Worm (Caenorhabditis elegans) whole organism, young adult: ENCODE data around the gene K09H11.11.

Experiments
- B0019.2 ChIP-seq: fragments of 200-800 bp; sonication (Bioruptor generic); conservative IDR thresholded peaks from 2 replicates; pipeline ENCODE4 v1.3.6; 2022; ENCODE audit warnings: missing genetic modification reagents, missing genetic modification characterization, missing compliant biosample characterization
- B0261.1 ChIP-seq: sonication (generic microtip); optimal IDR thresholded peaks from 2 replicates; lab custom pipeline; 2016; ENCODE audit warnings: mild to moderate bottlenecking, missing genetic modification characterization, moderate library complexity, missing compliant biosample characterization
- D2030.7 ChIP-seq: fragments of 200-800 bp; sonication (Bioruptor generic); IDR thresholded peaks from 2 replicates; pipeline ENCODE4 v1.3.6; 2022; ENCODE audit warnings: missing genetic modification reagents, missing genetic modification characterization, missing compliant biosample characterization
- F10E7.11 ChIP-seq: sonication (generic microtip); optimal IDR thresholded peaks from 2 replicates; lab custom pipeline; 2017; ENCODE audit warnings: mild to moderate bottlenecking, missing genetic modification characterization, moderate library complexity, missing compliant biosample characterization
- F33H1.4 ChIP-seq: fragments of 200-800 bp; sonication (Bioruptor generic); IDR thresholded peaks from 2 replicates; pipeline ENCODE4 v1.3.6; 2022; ENCODE audit warnings: missing genetic modification reagents, missing genetic modification characterization, missing compliant biosample characterization
- F37B4.10 ChIP-seq: fragments of 200-800 bp; sonication (Bioruptor generic); IDR thresholded peaks from 2 replicates; pipeline ENCODE4 v1.3.6; 2022; ENCODE audit warnings: missing genetic modification characterization, missing compliant biosample characterization
- F49E8.2 ChIP-seq: sonication (generic microtip); optimal IDR thresholded peaks from 3 replicates; lab custom pipeline; 2017; ENCODE audit warnings: missing genetic modification characterization, mild to moderate bottlenecking, missing compliant biosample characterization, antibody characterized with exemption, moderate library complexity; ENCODE audit not compliant: insufficient read depth
- F57A8.1 ChIP-seq: fragments of 200-800 bp; sonication (Bioruptor generic); optimal IDR thresholded peaks from 2 replicates; lab custom pipeline; 2018; ENCODE audit warnings: mild to moderate bottlenecking, missing genetic modification characterization, moderate library complexity, missing compliant biosample characterization
- F57C9.4 ChIP-seq: sonication (generic microtip); optimal IDR thresholded peaks from 2 replicates; lab custom pipeline; 2017; ENCODE audit warnings: mild to moderate bottlenecking, missing genetic modification characterization, missing compliant biosample characterization
- K11D2.4 ChIP-seq: fragments of 200-800 bp; sonication (Bioruptor generic); IDR thresholded peaks from 2 replicates; pipeline ENCODE4 v1.3.6; 2022; ENCODE audit warnings: missing genetic modification reagents, missing genetic modification characterization, missing compliant biosample characterization
- T26A5.8 ChIP-seq: sonication (generic microtip); optimal IDR thresholded peaks from 2 replicates; lab custom pipeline; 2016; ENCODE audit warnings: missing genetic modification characterization, missing compliant biosample characterization
- Y67H2A.10 ChIP-seq: fragments of 200-800 bp; sonication (Bioruptor generic); conservative IDR thresholded peaks from 2 replicates; pipeline ENCODE4 v1.3.6; 2022; ENCODE audit warnings: missing genetic modification reagents, missing genetic modification characterization, missing compliant biosample characterization
- akir-1 ChIP-seq: fragments of 200-800 bp; sonication (Bioruptor generic); optimal IDR thresholded peaks from 2 replicates; lab custom pipeline; 2018; ENCODE audit warnings: mild to moderate bottlenecking, missing genetic modification characterization, moderate library complexity, missing compliant biosample characterization
- aptf-2 ChIP-seq: fragments of 200-800 bp; sonication (Bioruptor generic); conservative IDR thresholded peaks from 2 replicates; pipeline ENCODE4 v1.3.6; 2022; ENCODE audit warnings: missing genetic modification reagents, missing genetic modification characterization, missing compliant biosample characterization
- aptf-3 ChIP-seq: fragments of 200-800 bp; sonication (Bioruptor generic); IDR thresholded peaks from 2 replicates; pipeline ENCODE4 v1.3.6; 2022; ENCODE audit warnings: missing genetic modification characterization, missing compliant biosample characterization
- athp-1 ChIP-seq: sonication (generic microtip); optimal IDR thresholded peaks from 2 replicates; lab custom pipeline; 2017; ENCODE audit warnings: mild to moderate bottlenecking, missing genetic modification characterization, missing compliant biosample characterization
- attf-3 ChIP-seq: fragments of 200-800 bp; sonication (Bioruptor generic); conservative IDR thresholded peaks from 2 replicates; pipeline ENCODE4 v1.3.6; 2022; ENCODE audit warnings: missing genetic modification reagents, missing genetic modification characterization, missing compliant biosample characterization
- ccch-3 ChIP-seq: fragments of 200-800 bp; sonication (Bioruptor generic); optimal IDR thresholded peaks from 2 replicates; lab custom pipeline; 2018; ENCODE audit warnings: mild to moderate bottlenecking, missing genetic modification characterization, missing compliant biosample characterization
- cebp-2 ChIP-seq: fragments of 200-800 bp; sonication (Bioruptor generic); IDR thresholded peaks from 2 replicates; pipeline ENCODE4 v1.3.6; 2022; ENCODE audit warnings: missing genetic modification characterization, missing compliant biosample characterization
- ceh-91 ChIP-seq: fragments of 200-800 bp; sonication (Bioruptor generic); IDR thresholded peaks from 2 replicates; pipeline ENCODE4 v1.3.6; 2022; ENCODE audit warnings: missing genetic modification reagents, missing genetic modification characterization, missing compliant biosample characterization
- efl-1 ChIP-seq: fragments of 150-350 bp; optimal IDR thresholded peaks from 2 replicates; lab custom pipeline; 2014; ENCODE audit warnings: missing biosample characterization, missing genetic modification reagents, missing genetic modification characterization
- hrde-1 ChIP-seq: sonication (generic microtip); optimal IDR thresholded peaks from 2 replicates; lab custom pipeline; 2016; ENCODE audit warnings: missing genetic modification characterization, mild to moderate bottlenecking, missing compliant biosample characterization, moderate library complexity, missing genotype, missing genetic modification reagents, borderline replicate concordance
- lin-26 ChIP-seq: fragments of 200-800 bp; sonication (Bioruptor generic); IDR thresholded peaks from 2 replicates; pipeline ENCODE4 v1.3.6; 2022; ENCODE audit warnings: missing genetic modification reagents, missing genetic modification characterization, missing compliant biosample characterization
- lin-54 ChIP-seq: fragments of 200-800 bp; sonication (Bioruptor generic); optimal IDR thresholded peaks from 2 replicates; lab custom pipeline; 2018; ENCODE audit warnings: mild to moderate bottlenecking, missing genetic modification characterization, missing compliant biosample characterization
- lsy-27 ChIP-seq: sonication (generic microtip); optimal IDR thresholded peaks from 2 replicates; lab custom pipeline; 2017; ENCODE audit warnings: missing genetic modification characterization, mild to moderate bottlenecking, missing compliant biosample characterization, antibody characterized with exemption, missing genotype, borderline replicate concordance; ENCODE audit not compliant: insufficient read depth
- madf-3 ChIP-seq: fragments of 200-800 bp; sonication (Bioruptor generic); IDR thresholded peaks from 2 replicates; pipeline ENCODE4 v1.3.6; 2022; ENCODE audit warnings: missing genetic modification reagents, missing genetic modification characterization, missing compliant biosample characterization
- madf-8 ChIP-seq: fragments of 200-800 bp; sonication (Bioruptor generic); conservative IDR thresholded peaks from 2 replicates; pipeline ENCODE4 v1.3.6; 2022; ENCODE audit warnings: missing genetic modification reagents, missing genetic modification characterization, missing compliant biosample characterization
- mel-28 ChIP-seq: sonication (generic microtip); optimal IDR thresholded peaks from 2 replicates; lab custom pipeline; 2016; ENCODE audit warnings: borderline replicate concordance, mild to moderate bottlenecking, missing genetic modification characterization, missing compliant biosample characterization
- mes-4 ChIP-seq: sonication (generic microtip); optimal IDR thresholded peaks from 2 replicates; lab custom pipeline; 2016; ENCODE audit warnings: missing genotype, missing genetic modification characterization, missing compliant biosample characterization
- nhr-179 ChIP-seq: sonication (generic microtip); optimal IDR thresholded peaks from 2 replicates; lab custom pipeline; 2016; ENCODE audit warnings: mild to moderate bottlenecking, missing genetic modification characterization, missing compliant biosample characterization
- nhr-80 ChIP-seq: sonication (generic microtip); optimal IDR thresholded peaks from 2 replicates; lab custom pipeline; 2016; ENCODE audit warnings: missing genetic modification characterization, missing compliant biosample characterization
- repo-1 ChIP-seq: sonication (generic microtip); optimal IDR thresholded peaks from 2 replicates; lab custom pipeline; 2017; ENCODE audit warnings: mild to moderate bottlenecking, missing genetic modification characterization, missing compliant biosample characterization
- rpc-1 ChIP-seq, 2 experiments: fragments of 150-350 bp in 1 of 2; sonication (generic microtip) in 1 of 2; optimal IDR thresholded peaks; 2 replicates each; lab custom pipeline; 2014 to 2018; ENCODE audit warnings: missing biosample characterization in 1 of 2, missing genetic modification characterization in 1 of 2, missing genetic modification reagents in 1 of 2, missing genotype in 1 of 2
- snpc-1.1 ChIP-seq: sonication (generic microtip); optimal IDR thresholded peaks from 2 replicates; lab custom pipeline; 2017; ENCODE audit warnings: missing genetic modification characterization, mild to moderate bottlenecking, missing compliant biosample characterization, antibody characterized with exemption, moderate library complexity, missing genotype, missing genetic modification reagents; ENCODE audit not compliant: insufficient read depth
- xnd-1 ChIP-seq: sonication (generic microtip); optimal IDR thresholded peaks from 2 replicates; lab custom pipeline; 2016; ENCODE audit warnings: missing genotype, missing genetic modification reagents, missing genetic modification characterization, missing compliant biosample characterization
- ztf-22 ChIP-seq: fragments of 200-800 bp; sonication (Bioruptor generic); optimal IDR thresholded peaks from 2 replicates; lab custom pipeline; 2018; ENCODE audit warnings: mild to moderate bottlenecking, missing genetic modification characterization, moderate library complexity, missing compliant biosample characterization
- ztf-28 ChIP-seq: fragments of 200-800 bp; sonication (Bioruptor generic); IDR thresholded peaks from 2 replicates; pipeline ENCODE4 v1.3.6; 2022; ENCODE audit warnings: missing genetic modification reagents, missing genetic modification characterization, missing compliant biosample characterization

K09H11.11 gene

DNA sequence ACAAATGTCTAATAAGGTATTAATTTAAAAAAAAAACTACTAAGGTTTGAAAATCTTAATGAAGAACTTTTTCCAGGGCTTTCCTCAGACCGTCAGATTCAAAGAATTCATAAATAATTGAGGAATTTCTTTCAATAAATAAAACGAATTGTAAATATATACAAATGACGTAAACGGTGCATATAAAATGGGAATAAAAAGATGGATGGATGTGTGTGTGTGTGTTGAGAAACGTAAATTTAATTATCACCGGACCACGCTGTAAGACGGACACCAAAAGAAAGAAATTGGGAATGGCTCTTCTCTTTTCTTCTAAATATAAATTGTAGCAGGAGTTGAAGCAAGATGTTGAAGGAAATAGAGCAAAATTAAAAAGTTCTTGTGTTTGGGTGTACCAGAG, 8.8 kb downstream of the K09H11.11 start (continued):
- TF ChIP-seq efl-1 (GFP tag; lab: Kevin White, UChicago), result no peak
- no peak for TF ChIP-seq xnd-1 (tag; lab: Kevin White, UChicago)
- TF ChIP-seq F33H1.4 (GFP tag; lab: Robert Waterston, UW), result no peak
- TF ChIP-seq akir-1, result no peak

- TF ChIP-seq B0261.1 (no peak), ztf-22 (GFP tag; lab: Kevin White, UChicago) (no peak), rpc-1 (optimal IDR thresholded peaks at IDR 0.05; lab: Kevin White, UChicago) (no peak), rpc-1 (tag; optimal IDR thresholded peaks at IDR 0.05; lab: Kevin White, UChicago) (no peak), ceh-91 (GFP tag; lab: Robert Waterston, UW) (no peak), F57A8.1 (no peak)
These were observed 13.8 kb downstream of the K09H11.11 start for ce11 chrV:5741237-5741636.

DNA sequence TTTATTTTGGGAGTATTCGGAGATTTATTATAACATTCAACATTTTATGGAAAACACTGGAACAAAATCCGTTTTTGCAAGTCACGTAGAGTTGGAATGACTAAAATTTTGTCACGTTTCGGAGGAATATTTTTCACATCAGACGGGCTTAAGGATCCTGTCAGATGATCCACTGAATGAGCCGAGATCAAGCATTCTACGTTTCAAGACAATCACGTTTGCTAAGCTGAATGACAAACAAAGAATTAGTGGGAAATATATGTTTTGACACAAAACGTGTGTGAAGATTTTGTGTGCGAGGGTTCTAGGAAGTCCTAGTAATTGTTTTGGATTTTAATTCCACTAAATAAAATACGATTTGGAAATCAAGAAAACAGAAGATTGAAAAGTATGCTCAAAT, 15.6 kb downstream of the K09H11.11 start:
- TF ChIP-seq F10E7.11 (tag; lab: Kevin White, UChicago) (no peak), ztf-22 (GFP tag; lab: Kevin White, UChicago) (no peak), K11D2.4 (GFP tag; lab: Robert Waterston, UW) (no peak), B0019.2 (GFP tag; lab: Robert Waterston, UW) (no peak), Y67H2A.10 (no peak), T26A5.8 (tag; lab: Kevin White, UChicago) (no peak), F57A8.1 (no peak), F37B4.10 (no peak), snpc-1.1 (tag; lab: Kevin White, UChicago) (no peak), F57C9.4 (no peak), aptf-2 (GFP tag; lab: Robert Waterston, UW) (no peak), hrde-1 (no peak)

DNA sequence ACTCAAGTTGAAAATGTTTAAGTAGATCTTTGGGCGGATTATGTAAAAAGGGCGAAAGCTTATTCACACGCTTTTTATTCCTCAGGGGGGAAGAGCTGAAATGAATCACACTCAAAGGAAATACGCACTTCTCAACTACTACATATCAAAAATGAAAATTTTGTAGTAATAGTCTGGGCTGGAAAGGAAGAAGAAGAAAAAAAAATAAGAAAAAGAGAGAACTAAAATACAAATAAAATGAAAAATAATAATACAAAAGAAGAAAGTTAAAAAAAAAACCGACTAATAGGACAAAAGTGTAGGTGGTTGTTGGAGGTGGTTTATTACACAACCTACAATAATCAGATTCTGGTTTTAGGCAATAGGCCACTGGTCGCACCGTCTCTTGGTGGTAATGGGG, 19.0 kb downstream of the K09H11.11 start, which contains the start of gene K09H11.6:
Gene K09H11.6 (minus strand): TSS at position 101 of the 400 bp plus-strand sequence.
- TF ChIP-seq mel-28 (no peak), attf-3 (GFP tag; lab: Robert Waterston, UW) (no peak), athp-1 (tag; lab: Kevin White, UChicago) (no peak), repo-1 (tag; lab: Kevin White, UChicago) (no peak), D2030.7 (GFP tag; lab: Robert Waterston, UW) (no peak), cebp-2 (GFP tag; lab: Robert Waterston, UW) (no peak), aptf-2 (GFP tag; lab: Robert Waterston, UW) (no peak), B0261.1 (no peak), aptf-3 (no peak), ztf-28 (GFP tag; lab: Robert Waterston, UW) (no peak), ccch-3 (GFP tag; lab: Kevin White, UChicago) (no peak), lin-54 (GFP tag; lab: Kevin White, UChicago) (no peak)

DNA sequence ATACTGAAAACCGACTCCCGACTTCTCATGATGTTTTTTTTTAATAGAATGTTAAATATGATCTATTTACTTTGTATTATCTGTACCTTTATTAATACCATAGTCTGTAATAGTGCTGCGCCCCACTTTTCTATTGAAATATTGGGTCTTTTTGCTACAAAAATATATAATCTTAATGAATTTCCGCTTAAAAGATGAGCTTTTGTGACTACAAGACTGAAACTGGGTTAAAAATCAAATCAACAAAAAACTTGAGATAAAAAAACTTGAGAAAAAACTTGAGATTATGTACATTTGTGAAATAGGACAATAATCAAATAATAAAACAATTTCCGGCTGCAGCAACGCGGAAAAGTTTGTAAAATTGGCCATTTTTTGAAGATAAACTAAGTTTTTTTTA, 24.3 kb downstream of the K09H11.11 start, which contains the start of gene K09H11.15:
Gene K09H11.15 (minus strand): TSS at position 101 of the 400 bp plus-strand sequence.
- TF ChIP-seq madf-8 (no peak), nhr-179 (tag; lab: Kevin White, UChicago) (no peak), nhr-80 (tag; lab: Kevin White, UChicago) (no peak), lin-26 (GFP tag; lab: Robert Waterston, UW) (no peak), ztf-22 (GFP tag; lab: Kevin White, UChicago) (no peak), lsy-27 (tag; lab: Kevin White, UChicago) (no peak), athp-1 (tag; lab: Kevin White, UChicago) (no peak), madf-3 (GFP tag; lab: Robert Waterston, UW) (no peak), F49E8.2 (tag; lab: Kevin White, UChicago) (no peak), mes-4 (tag; lab: Kevin White, UChicago) (no peak)
